Fruit fly (Drosophila melanogaster): ENCODE results near the gene Grip.
A peak's percentile ranks its signal among the peaks of the same experiment; 100 is the strongest.

The Grip gene

DNA sequence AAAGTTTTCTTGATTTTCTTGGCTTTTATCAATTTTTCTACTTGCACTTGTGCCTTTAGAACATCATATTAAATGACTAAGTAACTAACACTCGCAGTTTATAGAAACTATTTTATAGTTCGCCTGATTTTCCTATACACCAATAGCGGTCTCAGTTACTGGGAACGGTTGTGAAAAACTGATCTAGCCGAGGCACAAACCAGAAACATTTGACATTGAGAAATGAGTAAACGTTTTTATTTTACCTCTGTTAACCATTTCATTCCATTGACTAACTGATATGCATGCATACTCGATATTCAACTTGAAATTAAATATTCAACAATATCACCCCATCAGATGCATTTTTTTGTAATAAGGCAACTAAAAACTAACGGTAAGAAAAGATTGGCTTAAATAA is 69.3 kb downstream of the Grip start (continued):
- TF ChIP-seq CG6254 (GFP tag; optimal IDR thresholded peaks at IDR 0.05) (no peak), ftz-f1 (GFP tag; optimal IDR thresholded peaks at IDR 0.05) (no peak), CG34224 (GFP tag; IDR thresholded peaks at IDR 0.05; ENCODE audit: partially characterized antibody) (no peak), Doc3 (GFP tag; IDR thresholded peaks at IDR 0.05; ENCODE audit: partially characterized antibody) (no peak), gfzf (GFP tag; optimal IDR thresholded peaks at IDR 0.05) (no peak), Abd-B (GFP tag; optimal IDR thresholded peaks at IDR 0.05) (no peak), ttk (GFP tag; IDR thresholded peaks at IDR 0.05) (no peak), ATbp (GFP tag; optimal IDR thresholded peaks at IDR 0.05) (no peak), lmd (GFP tag; IDR thresholded peaks at IDR 0.05) (no peak), ERR (GFP tag; optimal IDR thresholded peaks at IDR 0.05) (no peak), D19B (GFP tag; optimal IDR thresholded peaks at IDR 0.05) (no peak), Hmx (GFP tag; optimal IDR thresholded peaks at IDR 0.05) (no peak), fd3F (GFP tag; optimal IDR thresholded peaks at IDR 0.05) (no peak), nau (GFP tag; optimal IDR thresholded peaks at IDR 0.05) (no peak), H2.0 (GFP tag; IDR thresholded peaks at IDR 0.05) (no peak), CG2116 (GFP tag; optimal IDR thresholded peaks at IDR 0.05) (no peak), chinmo (GFP tag; IDR thresholded peaks at IDR 0.05; ENCODE audit: partially characterized antibody) (no peak), Pdp1 (GFP tag; optimal IDR thresholded peaks at IDR 0.05) (peak in 1 of 2 experiments; percentile 25), Poxn (GFP tag; IDR thresholded peaks at IDR 0.05) (no peak), CG7556 (GFP tag; optimal IDR thresholded peaks at IDR 0.05) (no peak), CTCF (GFP tag; optimal IDR thresholded peaks at IDR 0.05) (peak; percentile 81), CG10654 (GFP tag; optimal IDR thresholded peaks at IDR 0.05) (no peak), tio (GFP tag; optimal IDR thresholded peaks at IDR 0.05) (no peak), br (optimal IDR thresholded peaks at IDR 0.05) (no peak), CG6683 (GFP tag; optimal IDR thresholded peaks at IDR 0.05) (no peak), Atf-2 (GFP tag; optimal IDR thresholded peaks at IDR 0.05) (no peak), lab (GFP tag; optimal IDR thresholded peaks at IDR 0.05) (no peak), gsb-n (tag; optimal IDR thresholded peaks at IDR 0.05) (no peak), wek (GFP tag; optimal IDR thresholded peaks at IDR 0.05) (no peak), jing (GFP tag; optimal IDR thresholded peaks at IDR 0.05) (no peak), NK7.1 (GFP tag; optimal IDR thresholded peaks at IDR 0.05) (no peak), CG4424 (GFP tag; optimal IDR thresholded peaks at IDR 0.05) (no peak), sens (GFP tag) (peak; percentile 77), CG1602 (GFP tag; optimal IDR thresholded peaks at IDR 0.05) (no peak), da (GFP tag; optimal IDR thresholded peaks at IDR 0.05) (no peak), CG9876 (GFP tag; optimal IDR thresholded peaks at IDR 0.05) (no peak), CG14860 (GFP tag; IDR thresholded peaks at IDR 0.05; ENCODE audit: partially characterized antibody) (no peak), sens-2 (GFP tag; IDR thresholded peaks at IDR 0.05) (no peak), fd64A (GFP tag; optimal IDR thresholded peaks at IDR 0.05) (no peak), Fer3 (tag; optimal IDR thresholded peaks at IDR 0.05) (no peak), ash1 (GFP tag; optimal IDR thresholded peaks at IDR 0.05) (no peak), gro (GFP tag; optimal IDR thresholded peaks at IDR 0.05) (no peak), CG8478 (optimal IDR thresholded peaks at IDR 0.05) (no peak), CG1603 (tag; optimal IDR thresholded peaks at IDR 0.05) (peak; percentile 37), vvl (GFP tag; IDR thresholded peaks at IDR 0.05) (0 out of 2 replicates have a peak, but pooled peaks have one; percentile 13), hkb (optimal IDR thresholded peaks at IDR 0.05) (no peak), hkb (GFP tag; IDR thresholded peaks at IDR 0.05) (no peak), CG2199 (GFP tag; IDR thresholded peaks at IDR 0.05) (peak; percentile 77), CG15601 (tag; optimal IDR thresholded peaks at IDR 0.05) (peak; percentile 77), Oli (tag; optimal IDR thresholded peaks at IDR 0.05) (no peak), nerfin-1 (tag; optimal IDR thresholded peaks at IDR 0.05) (no peak), CG13624 (GFP tag; optimal IDR thresholded peaks at IDR 0.05) (no peak), Sox102F (GFP tag; optimal IDR thresholded peaks at IDR 0.05) (no peak)
